Worm (Caenorhabditis elegans) whole organism, L2 larva: ENCODE measurements around the gene F52H2.3.

ENCODE experiments used
- ama-1 ChIP-seq: fragments of 150-350 bp; optimal IDR thresholded peaks from 2 replicates; lab custom pipeline; 2018; ENCODE audit warnings: inconsistent platforms
- ceh-16 ChIP-seq: fragments of 150-350 bp; optimal IDR thresholded peaks from 2 replicates; lab custom pipeline; 2014; ENCODE audit warnings: missing biosample characterization, missing genetic modification characterization
- nhr-10 ChIP-seq: sonication (generic microtip); optimal IDR thresholded peaks from 2 replicates; lab custom pipeline; 2017; ENCODE audit warnings: missing biosample characterization, missing genetic modification characterization
- nhr-11 ChIP-seq: fragments of 150-350 bp; optimal IDR thresholded peaks from 2 replicates; lab custom pipeline; 2014; ENCODE audit warnings: missing biosample characterization, missing genetic modification characterization
- nhr-237 ChIP-seq: fragments of 150-350 bp; optimal IDR thresholded peaks from 2 replicates; lab custom pipeline; 2014; ENCODE audit warnings: missing biosample characterization, missing genetic modification characterization
- nhr-6 ChIP-seq: fragments of 150-350 bp; optimal IDR thresholded peaks from 2 replicates; lab custom pipeline; 2014; ENCODE audit warnings: missing biosample characterization, missing genetic modification characterization
- unc-62 ChIP-seq: fragments of 150-350 bp; optimal IDR thresholded peaks from 2 replicates; lab custom pipeline; 2014; ENCODE audit warnings: missing biosample characterization, missing genetic modification reagents, missing genetic modification characterization
- ztf-4 ChIP-seq: fragments of 150-350 bp; optimal IDR thresholded peaks from 2 replicates; lab custom pipeline; 2014; ENCODE audit warnings: missing biosample characterization, missing genetic modification characterization

DNA sequence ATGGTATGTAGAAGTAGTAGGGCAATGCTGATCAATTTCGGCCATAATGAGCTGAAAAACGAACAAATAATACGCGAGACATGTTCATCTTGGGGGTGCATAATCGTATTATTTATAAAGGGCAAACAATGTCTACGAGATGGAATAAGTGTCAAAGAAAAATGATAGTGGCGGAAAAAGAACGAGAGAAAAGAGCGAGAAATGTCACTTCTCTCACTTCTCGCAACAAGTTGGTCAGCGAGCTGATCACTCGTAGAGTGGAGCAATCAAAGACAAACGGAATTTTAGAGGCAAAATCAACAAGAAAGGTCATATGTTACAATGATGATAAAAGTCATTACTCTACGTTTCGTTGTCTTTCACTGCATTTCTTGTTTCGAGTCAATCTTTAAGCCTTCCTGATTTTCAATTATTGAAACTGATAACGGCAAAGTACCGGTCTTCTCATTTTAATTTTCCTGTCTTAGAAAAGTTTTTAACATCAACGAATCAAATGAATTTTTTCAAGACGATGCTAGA, at the start of gene F52H2.3:
- no peak for TF ChIP-seq ama-1 (lab: Kevin White, UChicago)
- no peak for TF ChIP-seq unc-62 (GFP tag; lab: Kevin White, UChicago)
- TF ChIP-seq ztf-4 (tag; lab: Kevin White, UChicago): no peak
- no peak for TF ChIP-seq ceh-16 (tag; lab: Kevin White, UChicago)
- no peak for TF ChIP-seq nhr-11 (tag; lab: Kevin White, UChicago)
- no peak for TF ChIP-seq nhr-6
- TF ChIP-seq nhr-10 (tag; lab: Kevin White, UChicago): no peak
- no peak for TF ChIP-seq nhr-237 (tag; lab: Kevin White, UChicago)
